Worm (Caenorhabditis elegans): ENCODE measurements around the gene C50B6.7.

The C50B6.7 gene

DNA sequence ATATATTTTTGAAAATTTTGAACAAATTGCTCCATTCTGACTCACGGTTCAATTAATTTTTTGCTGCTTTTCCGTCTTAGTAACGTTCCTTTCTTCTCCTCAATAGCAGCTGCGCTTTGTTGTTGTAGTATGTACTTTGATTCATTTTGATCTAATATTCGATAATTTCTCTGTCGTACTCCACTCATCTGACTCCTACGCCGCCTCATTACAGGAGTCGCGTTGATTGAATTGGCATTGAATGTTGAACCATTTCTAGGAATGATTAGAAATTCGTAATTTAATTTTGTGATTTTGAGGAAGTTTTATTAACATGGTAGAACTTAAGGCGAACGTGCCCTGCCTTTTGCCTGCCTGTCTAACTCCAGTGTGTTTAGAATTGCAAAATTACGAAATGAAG, 41.8 kb downstream of the C50B6.7 start:
- no peak for TF ChIP-seq nhr-11 (tag; optimal IDR thresholded peaks at IDR 0.05)
- TF ChIP-seq unc-42 (tag; optimal IDR thresholded peaks at IDR 0.05): peak; percentile 70

DNA sequence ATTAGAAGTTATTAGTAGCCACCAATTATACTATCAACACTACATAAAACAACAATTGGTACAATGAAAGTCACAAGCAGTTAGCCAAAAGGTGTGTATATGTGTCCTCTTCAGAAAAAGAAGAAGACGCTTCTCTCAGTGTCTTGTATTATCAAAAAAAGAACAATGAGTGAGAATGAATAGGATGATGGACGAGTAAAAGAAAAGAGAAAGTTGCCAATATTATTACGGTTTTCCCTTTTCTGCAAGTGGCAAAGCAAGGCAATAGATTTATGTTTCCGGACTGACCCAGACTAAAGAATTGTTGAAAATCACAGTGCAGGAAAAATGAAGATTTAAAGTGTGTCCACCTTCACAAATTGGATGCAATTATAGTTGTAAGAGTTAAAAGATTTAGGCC, 44.4 kb downstream of the C50B6.7 start:
- TF ChIP-seq tbx-2 (tag; optimal IDR thresholded peaks at IDR 0.05): no peak
- no peak for TF ChIP-seq Y22D7AL.16 (tag; optimal IDR thresholded peaks at IDR 0.05)
- TF ChIP-seq ets-4 (tag; optimal IDR thresholded peaks at IDR 0.05): no peak
- no peak for TF ChIP-seq sox-4 (tag; optimal IDR thresholded peaks at IDR 0.05)
- TF ChIP-seq ceh-45 (GFP tag; IDR thresholded peaks at IDR 0.05): no peak
- TF ChIP-seq odd-2 (tag; optimal IDR thresholded peaks at IDR 0.05): no peak
- TF ChIP-seq dmd-4 (tag; optimal IDR thresholded peaks at IDR 0.05; ENCODE audit: borderline replicate concordance): no peak
- TF ChIP-seq ceh-34 (tag; optimal IDR thresholded peaks at IDR 0.05): no peak
- TF ChIP-seq pha-4 (tag; optimal IDR thresholded peaks at IDR 0.05): no peak
- no peak for TF ChIP-seq eyg-1 (tag; optimal IDR thresholded peaks at IDR 0.05)
- TF ChIP-seq T23F11.4 (GFP tag; optimal IDR thresholded peaks at IDR 0.05): no peak
- no peak for TF ChIP-seq ahr-1 (tag; optimal IDR thresholded peaks at IDR 0.05)
- no peak for TF ChIP-seq F13H6.1 (tag; optimal IDR thresholded peaks at IDR 0.05)
- TF ChIP-seq C08G9.2 (tag; optimal IDR thresholded peaks at IDR 0.05): no peak
- TF ChIP-seq madf-2 (tag; optimal IDR thresholded peaks at IDR 0.05): no peak
- TF ChIP-seq dve-1 (tag; optimal IDR thresholded peaks at IDR 0.05): no peak

DNA sequence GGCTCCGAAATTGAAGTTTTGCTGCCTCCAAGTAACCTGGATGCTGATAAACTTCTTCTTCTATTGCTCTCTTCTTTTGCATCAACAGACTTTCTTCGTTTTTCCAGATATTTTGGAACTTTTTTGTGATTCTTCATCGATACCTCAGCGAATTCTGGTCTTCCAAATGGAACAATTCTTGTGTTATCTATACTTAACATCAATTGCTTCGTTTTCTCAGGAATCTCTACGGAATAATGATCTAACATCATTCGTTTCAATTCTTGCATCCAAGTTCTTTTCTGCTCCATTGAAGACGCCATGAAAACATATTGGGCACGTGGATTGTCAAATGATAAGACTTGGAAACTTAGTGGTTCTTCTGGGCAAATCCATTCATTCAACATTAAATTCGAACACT, 48.8 kb downstream of the C50B6.7 start, which contains the start of gene F32F2.4:
TSS of gene F32F2.4 (plus strand) at position 301 of the 400 bp plus-strand sequence.
- TF ChIP-seq hlh-13 (GFP tag; optimal IDR thresholded peaks at IDR 0.05) (no peak), ceh-18 (tag; optimal IDR thresholded peaks at IDR 0.05) (no peak), madf-2 (tag; optimal IDR thresholded peaks at IDR 0.05) (no peak), hlh-30 (tag; optimal IDR thresholded peaks at IDR 0.05; ENCODE audit: insufficient read depth) (no peak)

DNA sequence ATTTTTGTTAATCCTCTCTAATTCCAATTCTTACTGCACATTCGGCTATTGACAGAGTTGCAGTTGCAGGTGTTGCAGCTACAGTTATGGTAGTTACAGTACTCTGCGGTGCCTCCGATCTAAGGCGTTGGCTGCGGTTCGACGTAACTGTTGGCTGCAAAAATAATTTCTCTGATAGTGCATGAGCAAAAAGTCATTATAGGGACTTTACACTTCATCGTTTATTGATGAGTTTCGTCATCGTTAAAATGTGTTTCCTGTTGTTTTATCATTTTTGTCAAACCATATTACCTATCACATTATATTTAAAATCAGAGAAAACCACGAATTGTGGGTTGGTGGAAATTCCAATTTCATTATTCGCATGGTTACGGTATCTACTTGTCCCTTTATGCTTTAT, 50.2 kb downstream of the C50B6.7 start:
- no peak for TF ChIP-seq ceh-31 (tag; optimal IDR thresholded peaks at IDR 0.05)
- no peak for TF ChIP-seq ceh-48 (tag; optimal IDR thresholded peaks at IDR 0.05)
- no peak for TF ChIP-seq unc-55 (GFP tag; optimal IDR thresholded peaks at IDR 0.05)
- TF ChIP-seq dve-1 (tag; optimal IDR thresholded peaks at IDR 0.05): no peak
- no peak for TF ChIP-seq ceh-6 (GFP tag; optimal IDR thresholded peaks at IDR 0.05)
- TF ChIP-seq C38D4.7 (GFP tag; optimal IDR thresholded peaks at IDR 0.05): no peak
- TF ChIP-seq hlh-30 (tag; optimal IDR thresholded peaks at IDR 0.05; ENCODE audit: insufficient read depth): no peak
- no peak for TF ChIP-seq ceh-19 (GFP tag; optimal IDR thresholded peaks at IDR 0.05)
- TF ChIP-seq hlh-8 (tag; optimal IDR thresholded peaks at IDR 0.05): no peak
- no peak for TF ChIP-seq lin-11 (tag; optimal IDR thresholded peaks at IDR 0.05)
- TF ChIP-seq K02D7.2 (tag; optimal IDR thresholded peaks at IDR 0.05): no peak
- no peak for TF ChIP-seq Y22D7AL.16 (tag; optimal IDR thresholded peaks at IDR 0.05)
- TF ChIP-seq ceh-22 (tag; optimal IDR thresholded peaks at IDR 0.05): no peak
- no peak for TF ChIP-seq pax-1 (tag; optimal IDR thresholded peaks at IDR 0.05)
- no peak for TF ChIP-seq hlh-15 (tag; optimal IDR thresholded peaks at IDR 0.05)
- no peak for TF ChIP-seq K09A11.1 (tag; optimal IDR thresholded peaks at IDR 0.05; ENCODE audit: insufficient read depth)
- TF ChIP-seq C08G9.2 (tag; optimal IDR thresholded peaks at IDR 0.05): no peak
- TF ChIP-seq ceh-30 (tag; optimal IDR thresholded peaks at IDR 0.05): no peak

DNA sequence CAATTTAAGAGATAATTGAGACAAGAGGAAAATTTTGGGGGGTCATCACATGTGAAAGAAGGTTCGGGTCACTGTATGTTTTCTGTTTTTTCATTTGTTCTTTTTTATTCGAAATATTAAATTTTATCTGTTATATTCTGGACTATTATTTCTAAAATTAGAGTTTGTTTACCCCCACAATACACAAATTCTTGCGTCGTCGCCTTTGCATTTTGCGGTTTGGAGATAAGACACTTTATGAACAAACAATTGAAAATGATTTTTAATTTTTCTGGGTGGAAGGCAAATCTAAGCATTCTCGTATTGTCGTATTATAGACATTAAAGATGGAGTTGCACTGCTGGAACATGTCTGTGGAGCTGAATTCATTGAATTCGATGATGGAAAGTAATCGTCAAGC, 51.5 kb downstream of the C50B6.7 start:
- TF ChIP-seq dve-1 (tag; optimal IDR thresholded peaks at IDR 0.05) (no peak), pha-4 (tag; optimal IDR thresholded peaks at IDR 0.05) (no peak), pat-9 (tag; optimal IDR thresholded peaks at IDR 0.05) (no peak), F13H6.1 (tag; optimal IDR thresholded peaks at IDR 0.05) (no peak), hlh-30 (tag; optimal IDR thresholded peaks at IDR 0.05; ENCODE audit: insufficient read depth) (no peak), odd-2 (tag; optimal IDR thresholded peaks at IDR 0.05) (no peak), ttx-3 (tag; optimal IDR thresholded peaks at IDR 0.05) (no peak), ref-2 (tag; optimal IDR thresholded peaks at IDR 0.05) (no peak)

All from whole organism, late embryonic.